Worm (Caenorhabditis elegans) whole organism, L1 larva: ENCODE data around the gene C14A4.12.

ENCODE experiments used
- ceh-82 ChIP-seq, 3 experiments: fragments of 150-350 bp in 1 of 3; sonication (generic microtip) in 2 of 3; optimal IDR thresholded peaks; 2 replicates each; lab custom pipeline; 2014 to 2017; ENCODE audit warnings: missing biosample characterization in 3 of 3, missing genetic modification characterization in 3 of 3
- ces-1 ChIP-seq: fragments of 150-350 bp; optimal IDR thresholded peaks from 2 replicates; lab custom pipeline; 2014; ENCODE audit warnings: missing biosample characterization, missing genetic modification reagents, missing genetic modification characterization
- dsc-1 ChIP-seq: sonication (generic microtip); optimal IDR thresholded peaks from 2 replicates; lab custom pipeline; 2016; ENCODE audit warnings: mild to moderate bottlenecking, missing genetic modification characterization, missing compliant biosample characterization
- fkh-10 ChIP-seq: sonication (generic microtip); optimal IDR thresholded peaks from 2 replicates; lab custom pipeline; 2017; ENCODE audit warnings: missing biosample characterization, missing genetic modification reagents, missing genetic modification characterization
- lsy-2 ChIP-seq, 2 experiments: fragments of 150-350 bp; optimal IDR thresholded peaks; 2 replicates each; lab custom pipeline; 2014; ENCODE audit warnings: missing biosample characterization in 2 of 2, missing genetic modification characterization in 2 of 2
- nhr-12 ChIP-seq: sonication (generic microtip); optimal IDR thresholded peaks from 2 replicates; lab custom pipeline; 2017; ENCODE audit warnings: missing biosample characterization, missing genetic modification characterization
- nhr-237 ChIP-seq: fragments of 150-350 bp; optimal IDR thresholded peaks from 2 replicates; lab custom pipeline; 2014; ENCODE audit warnings: missing biosample characterization, missing genetic modification characterization
- nhr-28 ChIP-seq: fragments of 150-350 bp; optimal IDR thresholded peaks from 2 replicates; lab custom pipeline; 2014; ENCODE audit warnings: missing biosample characterization, missing genetic modification characterization
- nhr-47 ChIP-seq: sonication (generic microtip); optimal IDR thresholded peaks from 2 replicates; lab custom pipeline; 2016; ENCODE audit warnings: mild to moderate bottlenecking, missing genetic modification characterization, moderate library complexity, missing compliant biosample characterization
- nhr-85 ChIP-seq: sonication (generic microtip); peaks from one replicate; lab custom pipeline; 2016; ENCODE audit warnings: missing genetic modification characterization, inconsistent platforms, missing compliant biosample characterization
- sptf-1 ChIP-seq: fragments of 150-350 bp; optimal IDR thresholded peaks from 2 replicates; lab custom pipeline; 2014; ENCODE audit warnings: missing biosample characterization, missing genetic modification characterization

- TF ChIP-seq nhr-47 (tag; lab: Kevin White, UChicago) (no peak), sptf-1 (no peak), lsy-2 (tag; optimal IDR thresholded peaks at IDR 0.05; lab: Kevin White, UChicago) (no peak), nhr-85 (tag; lab: Kevin White, UChicago) (no peak), fkh-10 (GFP tag; lab: Kevin White, UChicago) (no peak), ces-1 (GFP tag; lab: Kevin White, UChicago) (no peak), nhr-28 (no peak), nhr-12 (tag; lab: Kevin White, UChicago) (no peak), ceh-82 (tag; optimal IDR thresholded peaks at IDR 0.05; lab: Kevin White, UChicago) (no peak), dsc-1 (tag; lab: Kevin White, UChicago) (no peak), nhr-237 (tag; lab: Kevin White, UChicago) (no peak)
These were observed 52.2 kb downstream of the C14A4.12 start, which contains the start of gene D2089.3 for ce11 chrII:10665031-10665430.
